Worm (Caenorhabditis elegans) whole organism, L4/young adult: Measurements from ENCODE around the gene W06H8.2.

ENCODE experiments used
- W03F9.2 ChIP-seq: fragments of 150-350 bp; optimal IDR thresholded peaks from 2 replicates; lab custom pipeline; 2014; ENCODE audit warnings: missing biosample characterization, missing genetic modification characterization
- dao-5 ChIP-seq: sonication (generic microtip); optimal IDR thresholded peaks from 2 replicates; lab custom pipeline; 2016; ENCODE audit warnings: missing genotype, missing genetic modification characterization, moderate library complexity, missing compliant biosample characterization
- him-1 ChIP-seq: sonication (generic microtip); optimal IDR thresholded peaks from 2 replicates; lab custom pipeline; 2016; ENCODE audit warnings: missing genotype, missing genetic modification reagents, missing genetic modification characterization, missing compliant biosample characterization

- TF ChIP-seq him-1 (tag; lab: Kevin White, UChicago), result peak; percentile 94
- no peak for TF ChIP-seq dao-5 (tag; lab: Kevin White, UChicago)
- peak; percentile 54 for TF ChIP-seq W03F9.2 (tag; lab: Kevin White, UChicago)
Observed at ce11 chrV:6224494-6224959, 18.0 kb downstream of the W06H8.2 start.
